Fruit fly (Drosophila melanogaster) whole organism, embryonic: ENCODE data around the gene mRpL13.

Experiments
- Bgb ChIP-seq: fragments of 200-800 bp; sonication (Bioruptor generic); IDR thresholded peaks from 2 replicates; pipeline ENCODE4 v1.3.6; 2022; ENCODE audit warnings: missing biosample characterization, missing genetic modification characterization; ENCODE audit not compliant: partially characterized antibody
- CG10267 ChIP-seq: fragments of 200-800 bp; sonication (Bioruptor generic); optimal IDR thresholded peaks from 2 replicates; lab custom pipeline; 2018; ENCODE audit warnings: missing biosample characterization, mild to moderate bottlenecking, missing genetic modification characterization, moderate library complexity
- CG10366 ChIP-seq: fragments of 200-800 bp; sonication (Bioruptor generic); IDR thresholded peaks from 2 replicates; pipeline ENCODE4 v1.3.6; 2022; ENCODE audit warnings: missing biosample characterization, missing genetic modification characterization
- CG11093 ChIP-seq: fragments of 200-800 bp; sonication (Bioruptor generic); IDR thresholded peaks from 3 replicates; pipeline ENCODE4 v1.3.6; 2022; ENCODE audit warnings: missing biosample characterization, missing genetic modification characterization
- CG11504 ChIP-seq: fragments of 200-800 bp; sonication (Bioruptor generic); optimal IDR thresholded peaks from 3 replicates; lab custom pipeline; 2019; ENCODE audit warnings: missing biosample characterization, mild to moderate bottlenecking, missing genetic modification characterization, moderate library complexity
- CG13424 ChIP-seq: fragments of 200-800 bp; sonication (Bioruptor generic); optimal IDR thresholded peaks from 2 replicates; lab custom pipeline; 2019; ENCODE audit warnings: missing biosample characterization, mild to moderate bottlenecking, missing genetic modification characterization, moderate library complexity
- CG15073 ChIP-seq: fragments of 200-800 bp; sonication (Bioruptor generic); optimal IDR thresholded peaks from 2 replicates; lab custom pipeline; 2016; ENCODE audit warnings: missing biosample characterization, missing genetic modification characterization
- CG2199 ChIP-seq: fragments of 200-800 bp; sonication (Bioruptor generic); IDR thresholded peaks from 3 replicates; pipeline ENCODE4 v1.3.6; 2022; ENCODE audit warnings: missing biosample characterization, missing genetic modification characterization
- CG3163 ChIP-seq: fragments of 200-800 bp; sonication (Bioruptor generic); optimal IDR thresholded peaks from 3 replicates; lab custom pipeline; 2016; ENCODE audit warnings: missing biosample characterization, missing genetic modification characterization
- CG4854 ChIP-seq: fragments of 200-800 bp; sonication (Bioruptor generic); optimal IDR thresholded peaks from 2 replicates; lab custom pipeline; 2016; ENCODE audit warnings: missing biosample characterization, missing genetic modification characterization, inconsistent platforms
- CG7556 ChIP-seq: fragments of 200-800 bp; sonication (Bioruptor generic); optimal IDR thresholded peaks from 2 replicates; lab custom pipeline; 2017; ENCODE audit warnings: missing biosample characterization, mild to moderate bottlenecking, missing genetic modification characterization
- CG8089 ChIP-seq: fragments of 200-800 bp; sonication (Bioruptor generic); optimal IDR thresholded peaks from 3 replicates; lab custom pipeline; 2016; ENCODE audit warnings: missing biosample characterization, missing genetic modification characterization
- CG8924 ChIP-seq: fragments of 200-800 bp; optimal IDR thresholded peaks from 3 replicates; lab custom pipeline; 2019; ENCODE audit warnings: missing biosample characterization, mild to moderate bottlenecking, missing genetic modification characterization, moderate library complexity
- CG8944 ChIP-seq: fragments of 200-800 bp; sonication (Bioruptor generic); optimal IDR thresholded peaks from 3 replicates; lab custom pipeline; 2016; ENCODE audit warnings: missing biosample characterization, missing genetic modification characterization
- CG9437 ChIP-seq: fragments of 200-800 bp; sonication (Bioruptor generic); optimal IDR thresholded peaks from 2 replicates; lab custom pipeline; 2018; ENCODE audit warnings: missing biosample characterization, mild to moderate bottlenecking, missing genetic modification characterization
- CG9876 ChIP-seq: fragments of 200-800 bp; sonication (Bioruptor generic); optimal IDR thresholded peaks from 2 replicates; lab custom pipeline; 2016; ENCODE audit warnings: missing biosample characterization, missing genetic modification characterization
- Elba2 ChIP-seq: fragments of 200-800 bp; sonication (Bioruptor generic); optimal IDR thresholded peaks from 3 replicates; lab custom pipeline; 2016; ENCODE audit warnings: missing biosample characterization, missing genetic modification characterization
- GATAe ChIP-seq: fragments of 200-800 bp; sonication (Bioruptor generic); conservative IDR thresholded peaks from 2 replicates; pipeline ENCODE4 v1.3.6; 2022; ENCODE audit warnings: missing biosample characterization, missing genetic modification characterization
- Gug ChIP-seq: fragments of 200-800 bp; sonication (Bioruptor generic); IDR thresholded peaks from 4 replicates; pipeline ENCODE4 v1.3.6; 2022; ENCODE audit warnings: missing biosample characterization, missing genetic modification characterization
- HLH54F ChIP-seq: fragments of 200-800 bp; sonication (Bioruptor generic); optimal IDR thresholded peaks from 3 replicates; lab custom pipeline; 2016; ENCODE audit warnings: missing biosample characterization, missing genetic modification characterization
- Hmr ChIP-seq: fragments of 200-800 bp; sonication (Bioruptor generic); optimal IDR thresholded peaks from 3 replicates; lab custom pipeline; 2017; ENCODE audit warnings: mild to moderate bottlenecking, missing biosample characterization, missing genetic modification reagents, missing genetic modification characterization
- Hmx ChIP-seq: fragments of 200-800 bp; sonication (Bioruptor generic); optimal IDR thresholded peaks from 2 replicates; lab custom pipeline; 2016; ENCODE audit warnings: missing biosample characterization, missing genetic modification characterization
- Jarid2 ChIP-seq: fragments of 200-800 bp; sonication (Bioruptor generic); optimal IDR thresholded peaks from 3 replicates; lab custom pipeline; 2017; ENCODE audit warnings: mild to moderate bottlenecking, missing biosample characterization, missing genetic modification reagents, missing genetic modification characterization
- Kr ChIP-seq: fragments of 200-800 bp; sonication (Bioruptor generic); optimal IDR thresholded peaks from 2 replicates; lab custom pipeline; 2017; ENCODE audit warnings: missing biosample characterization, mild to moderate bottlenecking, missing genetic modification characterization
- MBD-R2 ChIP-seq: fragments of 200-800 bp; sonication (Bioruptor generic); IDR thresholded peaks from 2 replicates; pipeline ENCODE4 v1.3.6; 2022; ENCODE audit warnings: missing biosample characterization, missing genetic modification characterization
- Oli ChIP-seq: fragments of 200-800 bp; sonication (Bioruptor generic); optimal IDR thresholded peaks from 2 replicates; lab custom pipeline; 2018; ENCODE audit warnings: missing biosample characterization, mild to moderate bottlenecking, missing genetic modification characterization, moderate library complexity
- Stat92E ChIP-seq, 3 experiments: fragments of >200 bp in 2 of 3; fragments of 200-800 bp in 1 of 3; sonication (Bioruptor generic) in 1 of 3; optimal IDR thresholded peaks; 2 replicates each; lab custom pipeline; 2017 to 2019; ENCODE audit warnings: missing biosample characterization in 3 of 3, missing genetic modification characterization in 3 of 3, mild to moderate bottlenecking in 1 of 3, moderate library complexity in 1 of 3
- Xbp1 ChIP-seq: fragments of 200-800 bp; sonication (Bioruptor generic); optimal IDR thresholded peaks from 3 replicates; lab custom pipeline; 2016; ENCODE audit warnings: missing biosample characterization, mild to moderate bottlenecking, missing genetic modification characterization
- Xrp1 ChIP-seq: fragments of 200-800 bp; sonication (Bioruptor generic); IDR thresholded peaks from 2 replicates; pipeline ENCODE4 v1.3.6; 2022; ENCODE audit warnings: missing biosample characterization, missing genetic modification characterization
- ase ChIP-seq: fragments of 200-800 bp; sonication (Bioruptor generic); IDR thresholded peaks from 3 replicates; pipeline ENCODE4 v1.3.6; 2022; ENCODE audit warnings: missing biosample characterization, missing genetic modification characterization
- bowl ChIP-seq: fragments of 200-800 bp; sonication (Bioruptor generic); IDR thresholded peaks from 2 replicates; pipeline ENCODE4 v1.3.6; 2022; ENCODE audit warnings: missing biosample characterization, missing genetic modification characterization
- dan ChIP-seq: fragments of 200-800 bp; sonication (Bioruptor generic); IDR thresholded peaks from 2 replicates; pipeline ENCODE4 v1.3.6; 2022; ENCODE audit warnings: missing biosample characterization, missing genetic modification characterization
- dati ChIP-seq: fragments of 200-800 bp; sonication (Bioruptor generic); IDR thresholded peaks from 2 replicates; pipeline ENCODE4 v1.3.6; 2022; ENCODE audit warnings: missing biosample characterization, missing genetic modification characterization
- ewg ChIP-seq: fragments of 200-800 bp; sonication (Bioruptor generic); optimal IDR thresholded peaks from 3 replicates; lab custom pipeline; 2017; ENCODE audit warnings: mild to moderate bottlenecking, missing biosample characterization, missing genetic modification reagents, missing genetic modification characterization
- fru ChIP-seq: fragments of >200 bp; optimal IDR thresholded peaks from 2 replicates; lab custom pipeline; 2017
- gce ChIP-seq: fragments of 200-800 bp; sonication (Bioruptor generic); IDR thresholded peaks from 3 replicates; pipeline ENCODE4 v1.3.6; 2022; ENCODE audit warnings: missing biosample characterization, missing genetic modification characterization
- her ChIP-seq: fragments of 200-800 bp; sonication (Bioruptor generic); optimal IDR thresholded peaks from 2 replicates; lab custom pipeline; 2016; ENCODE audit warnings: missing biosample characterization, missing genetic modification characterization
- hkb ChIP-seq, 2 experiments: fragments of 200-800 bp in 1 of 2; fragments of >200 bp in 1 of 2; sonication (Bioruptor generic) in 1 of 2; IDR thresholded peaks in 1 of 2; optimal IDR thresholded peaks in 1 of 2; 2 replicates each; pipeline versions ENCODE4 v1.3.6 to Lab custom; 2017 to 2022; ENCODE audit warnings: missing biosample characterization in 1 of 2, missing genetic modification characterization in 1 of 2
- hth ChIP-seq: fragments of >200 bp; optimal IDR thresholded peaks from 2 replicates; lab custom pipeline; 2017; ENCODE audit warnings: inconsistent platforms
- lbe ChIP-seq: fragments of 200-800 bp; sonication (Bioruptor generic); optimal IDR thresholded peaks from 2 replicates; lab custom pipeline; 2016; ENCODE audit warnings: missing biosample characterization, mild to moderate bottlenecking, missing genetic modification characterization
- lmd ChIP-seq: fragments of 200-800 bp; sonication (Bioruptor generic); IDR thresholded peaks from 2 replicates; pipeline ENCODE4 v1.3.6; 2022; ENCODE audit warnings: missing biosample characterization, missing genetic modification characterization
- pita ChIP-seq: fragments of 200-800 bp; sonication (Bioruptor generic); optimal IDR thresholded peaks from 2 replicates; lab custom pipeline; 2017; ENCODE audit warnings: missing biosample characterization, mild to moderate bottlenecking, missing genetic modification characterization
- sima ChIP-seq: fragments of 200-800 bp; sonication (Bioruptor generic); optimal IDR thresholded peaks from 2 replicates; lab custom pipeline; 2016; ENCODE audit warnings: missing biosample characterization, missing genetic modification characterization
- so ChIP-seq: fragments of 200-800 bp; sonication (Bioruptor generic); IDR thresholded peaks from 3 replicates; pipeline ENCODE4 v1.3.6; 2022; ENCODE audit warnings: missing biosample characterization, missing genetic modification characterization
- tll ChIP-seq, 2 experiments: fragments of 200-800 bp in 1 of 2; fragments of >200 bp in 1 of 2; sonication (Bioruptor generic) in 1 of 2; optimal IDR thresholded peaks; 2 replicates each; lab custom pipeline; 2017 to 2019; ENCODE audit warnings: missing biosample characterization in 2 of 2, missing genetic modification characterization in 2 of 2, mild to moderate bottlenecking in 1 of 2, moderate library complexity in 1 of 2
- twi ChIP-seq: fragments of 200-800 bp; optimal IDR thresholded peaks from 2 replicates; lab custom pipeline; 2019; ENCODE audit warnings: missing biosample characterization, mild to moderate bottlenecking, missing genetic modification characterization, moderate library complexity
- vnd ChIP-seq: fragments of 200-800 bp; sonication (Bioruptor generic); IDR thresholded peaks from 3 replicates; pipeline ENCODE4 v1.3.6; 2022; ENCODE audit warnings: missing biosample characterization, missing genetic modification characterization; ENCODE audit not compliant: partially characterized antibody
- wek ChIP-seq: fragments of 200-800 bp; sonication (Bioruptor generic); optimal IDR thresholded peaks from 3 replicates; lab custom pipeline; 2018; ENCODE audit warnings: missing biosample characterization, mild to moderate bottlenecking, missing genetic modification characterization, moderate library complexity

The mRpL13 gene

dm6 chr2L:18830587-18831528 is 28.2 kb downstream of the mRpL13 start, which contains the start of the genes CG17597 and ScpX (continued):
- TF ChIP-seq Xbp1: peak; percentile 70
- TF ChIP-seq Elba2 (GFP tag; lab: Kevin White, UChicago): peak; percentile 14
- TF ChIP-seq HLH54F (GFP tag; lab: Kevin White, UChicago): peak; percentile 68
- TF ChIP-seq CG7556 (GFP tag; lab: Kevin White, UChicago): peak; percentile 31
- TF ChIP-seq CG3163: no peak
- TF ChIP-seq dan (GFP tag; lab: Robert Waterston, UW): no peak
- no peak for TF ChIP-seq hkb (optimal IDR thresholded peaks at IDR 0.05; lab: Kevin White, UChicago)
- no peak; the same call in 1 of the 2 replicates for TF ChIP-seq hkb (GFP tag; IDR thresholded peaks at IDR 0.05; lab: Robert Waterston, UW)
- peak; percentile 33 for TF ChIP-seq pita
- no peak for TF ChIP-seq bowl (GFP tag; lab: Robert Waterston, UW)
- TF ChIP-seq tll (GFP tag; optimal IDR thresholded peaks at IDR 0.05; lab: Kevin White, UChicago): peak; percentile 9 to 65
- peak; percentile 58 for TF ChIP-seq Oli (tag; lab: Kevin White, UChicago)
- peak; percentile 70 for TF ChIP-seq lmd (GFP tag; lab: Robert Waterston, UW)
- TF ChIP-seq CG15073 (GFP tag; lab: Kevin White, UChicago): no peak
- TF ChIP-seq CG4854 (GFP tag; lab: Kevin White, UChicago): peak; percentile 39
- no peak for TF ChIP-seq CG8089
- peak; percentile 29 for TF ChIP-seq CG10366
- TF ChIP-seq sima (GFP tag; lab: Kevin White, UChicago): no peak
- no peak for TF ChIP-seq her (GFP tag; lab: Kevin White, UChicago)
- peak; percentile 46 for TF ChIP-seq CG8944 (GFP tag; lab: Kevin White, UChicago)
- TF ChIP-seq CG10267 (tag; lab: Kevin White, UChicago): peak; percentile 53
- peak; percentile 19 for TF ChIP-seq CG9876 (GFP tag; lab: Kevin White, UChicago)
- TF ChIP-seq ewg (GFP tag; lab: Kevin White, UChicago): peak; percentile 44
- peak; percentile 61 for TF ChIP-seq MBD-R2 (GFP tag; lab: Robert Waterston, UW)
- peak; percentile 48; the same call in 3 of the 4 replicates for TF ChIP-seq Gug
- peak; percentile 82 for TF ChIP-seq vnd (GFP tag; lab: Robert Waterston, UW)
- no peak for TF ChIP-seq dati
- no peak for TF ChIP-seq Kr (GFP tag; lab: Kevin White, UChicago)
- no peak for TF ChIP-seq Stat92E (GFP tag; optimal IDR thresholded peaks at IDR 0.05; lab: Kevin White, UChicago)
- TF ChIP-seq CG8924 (tag; lab: Kevin White, UChicago): peak; percentile 56
- TF ChIP-seq ase (GFP tag; lab: Robert Waterston, UW): 0 out of 3 replicates have a peak, but pooled peaks have one; percentile 43
- peak; percentile 61 for TF ChIP-seq Hmx (GFP tag; lab: Kevin White, UChicago)
- peak; percentile 56 for TF ChIP-seq CG9437 (GFP tag; lab: Kevin White, UChicago)
- no peak for TF ChIP-seq lbe (GFP tag; lab: Kevin White, UChicago)
- TF ChIP-seq Xrp1 (GFP tag; lab: Robert Waterston, UW): peak; percentile 51
- peak; percentile 63 for TF ChIP-seq Hmr (GFP tag; lab: Kevin White, UChicago)
- peak; percentile 75 for TF ChIP-seq CG11504 (tag; lab: Kevin White, UChicago)
- peak; percentile 54 for TF ChIP-seq twi
- no peak for TF ChIP-seq fru (lab: Kevin White, UChicago)
- TF ChIP-seq CG2199 (GFP tag; lab: Robert Waterston, UW): no peak
- no peak for TF ChIP-seq wek (GFP tag; lab: Kevin White, UChicago)
- TF ChIP-seq hth (lab: Kevin White, UChicago): no peak
- peak; percentile 67 for TF ChIP-seq CG13424
- no peak for TF ChIP-seq CG11093 (GFP tag; lab: Robert Waterston, UW)
- peak; percentile 40; the same call in 1 of the 3 replicates for TF ChIP-seq so
- peak; percentile 80 for TF ChIP-seq GATAe (GFP tag; lab: Robert Waterston, UW)
- TF ChIP-seq gce (GFP tag; lab: Robert Waterston, UW): no peak; the same call in 2 of the 3 replicates
- TF ChIP-seq Bgb (GFP tag; lab: Robert Waterston, UW): peak; percentile 90
- no peak for TF ChIP-seq Jarid2
